Worm (Caenorhabditis elegans): ENCODE results near the gene gcn-1.

The gcn-1 gene

DNA sequence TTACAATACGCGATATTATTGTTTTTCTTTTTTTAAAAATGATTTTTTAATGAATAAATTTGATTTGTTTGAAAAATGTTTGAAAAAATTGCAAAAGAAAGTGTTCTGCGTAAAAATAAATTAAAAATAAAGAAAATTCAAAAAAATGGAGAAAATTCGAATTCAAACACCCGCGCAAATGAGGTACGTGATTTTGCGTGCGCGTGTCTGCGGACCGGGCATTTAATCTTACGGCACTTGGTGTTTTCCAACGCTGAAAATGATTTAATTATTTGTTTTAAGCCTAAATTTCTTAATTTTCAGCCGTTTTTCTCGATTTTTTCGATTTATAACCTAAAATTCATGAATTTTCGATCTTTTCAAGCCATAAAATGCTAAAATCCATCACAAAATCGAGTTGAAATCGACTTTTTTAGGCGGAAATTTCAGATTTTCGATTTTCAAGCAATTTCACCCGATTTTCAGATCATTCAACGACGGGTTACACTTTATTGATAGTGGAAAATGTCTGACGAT, at the start of gene gcn-1:
Gene gcn-1, plus strand, starts transcription at position 466 of the 516 bp plus-strand sequence.
- TF ChIP-seq gmeb-2 (tag; optimal IDR thresholded peaks at IDR 0.05) (no peak), ceh-31 (tag; optimal IDR thresholded peaks at IDR 0.05) (peak; percentile 6), nfya-1 (tag; optimal IDR thresholded peaks at IDR 0.05) (peak; percentile 30), unc-55 (GFP tag; optimal IDR thresholded peaks at IDR 0.05) (no peak), F13H6.1 (tag; optimal IDR thresholded peaks at IDR 0.05) (no peak), unc-42 (tag; optimal IDR thresholded peaks at IDR 0.05) (peak; percentile 72), tbx-2 (tag; optimal IDR thresholded peaks at IDR 0.05) (peak; percentile 69), ceh-48 (tag; optimal IDR thresholded peaks at IDR 0.05) (no peak)

DNA sequence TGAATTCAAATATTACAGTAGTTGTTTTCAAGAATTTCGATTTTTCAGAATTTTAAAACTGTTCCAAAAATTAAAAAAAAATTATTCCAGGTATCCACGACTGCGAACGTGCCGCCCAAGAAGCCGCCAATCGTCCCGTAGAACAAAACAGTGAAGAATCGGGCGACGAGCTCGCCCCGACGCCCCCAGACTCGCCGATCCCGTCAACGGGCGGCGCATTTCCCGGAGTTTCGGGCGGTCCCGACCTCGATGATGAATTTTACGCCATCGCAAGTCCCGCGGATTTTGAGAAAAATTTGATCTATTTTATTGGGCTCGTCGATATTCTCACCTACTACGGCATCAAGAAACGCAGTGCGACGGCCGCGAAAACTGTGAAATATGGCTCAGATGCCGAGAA, 45.8 kb upstream of the gcn-1 start:
- TF ChIP-seq tbx-2 (tag; optimal IDR thresholded peaks at IDR 0.05), result no peak
- no peak for TF ChIP-seq fkh-6 (tag; optimal IDR thresholded peaks at IDR 0.05)
- TF ChIP-seq K09A11.1 (tag; optimal IDR thresholded peaks at IDR 0.05; ENCODE audit: insufficient read depth), result no peak
- no peak for TF ChIP-seq hlh-8 (tag; optimal IDR thresholded peaks at IDR 0.05)
- TF ChIP-seq npax-4 (tag; optimal IDR thresholded peaks at IDR 0.05), result no peak
- no peak for TF ChIP-seq lim-6 (tag; optimal IDR thresholded peaks at IDR 0.05)
- no peak for TF ChIP-seq ceh-48 (tag; optimal IDR thresholded peaks at IDR 0.05)

ce11 chrIII:2110249-2110648, 41.5 kb upstream of the gcn-1 start, which contains the start of gene Y48G9A.7:
Gene Y48G9A.7, plus strand, starts transcription at chrIII:2110549.
- TF ChIP-seq ceh-2 (tag; optimal IDR thresholded peaks at IDR 0.05), result no peak
- no peak for TF ChIP-seq hlh-13 (GFP tag; optimal IDR thresholded peaks at IDR 0.05)
- no peak for TF ChIP-seq lin-11 (tag; optimal IDR thresholded peaks at IDR 0.05)

DNA sequence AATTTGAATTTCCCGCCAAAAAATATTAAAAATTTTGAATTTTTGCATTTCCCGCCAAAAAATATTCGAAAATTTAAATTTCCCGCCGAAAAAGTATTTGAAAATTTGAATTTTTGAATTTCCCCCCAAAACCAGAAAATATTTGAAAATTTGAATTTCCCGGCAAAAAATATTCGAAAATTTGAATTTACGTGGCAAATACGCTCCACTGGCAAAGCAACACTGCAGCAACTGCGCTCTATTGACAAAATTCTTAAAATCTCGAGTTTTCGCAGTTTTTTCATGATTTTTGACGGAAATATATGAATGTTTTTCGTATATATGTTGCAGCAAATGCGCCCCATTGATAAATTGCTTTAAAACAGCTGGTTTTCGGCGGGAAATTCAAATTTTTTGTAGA, 40.4 kb upstream of the gcn-1 start:
- TF ChIP-seq ceh-24 (tag; optimal IDR thresholded peaks at IDR 0.05) (no peak), unc-86 (tag; optimal IDR thresholded peaks at IDR 0.05) (no peak), pax-1 (tag; optimal IDR thresholded peaks at IDR 0.05) (no peak), fax-1 (tag; optimal IDR thresholded peaks at IDR 0.05) (no peak), ceh-9 (tag; optimal IDR thresholded peaks at IDR 0.05) (no peak), ceh-31 (tag; optimal IDR thresholded peaks at IDR 0.05) (no peak), dmd-4 (tag; optimal IDR thresholded peaks at IDR 0.05; ENCODE audit: borderline replicate concordance) (no peak)

DNA sequence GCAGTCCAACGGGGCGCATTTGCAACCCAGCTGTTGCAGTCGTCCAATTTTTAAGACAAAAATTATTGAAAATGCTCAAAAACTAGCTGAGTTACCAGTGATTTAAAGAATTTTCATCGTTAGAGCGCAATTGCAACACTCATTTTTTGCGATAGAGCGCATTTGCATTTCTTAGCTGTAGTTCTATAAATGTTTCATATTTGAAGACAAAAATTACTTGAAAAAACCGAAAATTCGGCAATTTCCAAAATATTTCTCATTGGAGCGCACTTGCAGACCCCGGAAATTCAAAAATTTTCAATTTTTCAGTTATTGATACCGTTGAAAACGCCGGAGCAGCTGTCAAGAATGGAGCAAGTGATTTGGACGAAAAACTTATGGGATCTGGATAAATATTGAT, 39.7 kb upstream of the gcn-1 start:
- TF ChIP-seq ceh-22 (tag; optimal IDR thresholded peaks at IDR 0.05) (no peak), pros-1 (tag; optimal IDR thresholded peaks at IDR 0.05) (no peak), ceh-6 (GFP tag; optimal IDR thresholded peaks at IDR 0.05) (no peak), ref-2 (tag; optimal IDR thresholded peaks at IDR 0.05) (no peak), ceh-30 (tag; optimal IDR thresholded peaks at IDR 0.05) (no peak), ceh-24 (tag; optimal IDR thresholded peaks at IDR 0.05) (no peak), pat-9 (tag; optimal IDR thresholded peaks at IDR 0.05) (no peak), ceh-45 (GFP tag; IDR thresholded peaks at IDR 0.05) (no peak), T23F11.4 (GFP tag; optimal IDR thresholded peaks at IDR 0.05) (no peak), pag-3 (tag; optimal IDR thresholded peaks at IDR 0.05; ENCODE audit: borderline replicate concordance) (no peak), fax-1 (tag; optimal IDR thresholded peaks at IDR 0.05) (no peak), hlh-6 (tag; optimal IDR thresholded peaks at IDR 0.05) (no peak), ceh-48 (tag; optimal IDR thresholded peaks at IDR 0.05) (no peak), unc-55 (GFP tag; optimal IDR thresholded peaks at IDR 0.05) (no peak), sdc-2 (tag; optimal IDR thresholded peaks at IDR 0.05) (no peak), C38D4.7 (GFP tag; optimal IDR thresholded peaks at IDR 0.05) (no peak), Y22D7AL.16 (tag; optimal IDR thresholded peaks at IDR 0.05) (no peak)
